Fruit fly (Drosophila melanogaster): ENCODE measurements around the gene CG18558.
A peak's percentile ranks its signal among the peaks of the same experiment; 100 is the strongest.

The CG18558 gene

dm6 chr2L:2861885-2862620, 17.7 kb upstream of the CG18558 start (continued):
- TF ChIP-seq Dip2 (GFP tag; IDR thresholded peaks at IDR 0.05) (no peak), CG18262 (tag; optimal IDR thresholded peaks at IDR 0.05) (peak; percentile 40), CG13296 (GFP tag; optimal IDR thresholded peaks at IDR 0.05) (peak; percentile 33), CG10462 (GFP tag; optimal IDR thresholded peaks at IDR 0.05) (no peak), Poxn (GFP tag; IDR thresholded peaks at IDR 0.05) (no peak), lab (GFP tag; optimal IDR thresholded peaks at IDR 0.05) (peak; percentile 33), CG9727 (GFP tag; optimal IDR thresholded peaks at IDR 0.05) (peak; percentile 23), CG10543 (GFP tag; optimal IDR thresholded peaks at IDR 0.05) (peak; percentile 35), hkb (optimal IDR thresholded peaks at IDR 0.05) (peak; percentile 98), hkb (GFP tag; IDR thresholded peaks at IDR 0.05) (no peak; the same call in none of the 2 replicates), Dll (GFP tag; IDR thresholded peaks at IDR 0.05; ENCODE audit: partially characterized antibody) (peak; percentile 48; the same call in 1 of the 4 replicates), lola (GFP tag; optimal IDR thresholded peaks at IDR 0.05) (peak in 1 of 3 experiments; percentile 1), Pdp1 (GFP tag; optimal IDR thresholded peaks at IDR 0.05) (peak in 1 of 2 experiments; percentile 80), CG6854 (GFP tag; optimal IDR thresholded peaks at IDR 0.05) (peak; percentile 3), Trl (optimal IDR thresholded peaks at IDR 0.05) (peak; percentile 67), Trl (GFP tag; optimal IDR thresholded peaks at IDR 0.05) (peak; percentile 14), Doc3 (GFP tag; IDR thresholded peaks at IDR 0.05; ENCODE audit: partially characterized antibody) (0 out of 3 replicates have a peak, but pooled peaks have one; percentile 35), CG15011 (GFP tag; optimal IDR thresholded peaks at IDR 0.05) (no peak), Hmr (GFP tag; optimal IDR thresholded peaks at IDR 0.05) (peak; percentile 3), E2f2 (GFP tag; IDR thresholded peaks at IDR 0.05) (0 out of 2 replicates have a peak, but pooled peaks have one; percentile 9), sqz (GFP tag; optimal IDR thresholded peaks at IDR 0.05) (peak; percentile 19), gcm (GFP tag; optimal IDR thresholded peaks at IDR 0.05) (peak; percentile 25), CG34376 (GFP tag; optimal IDR thresholded peaks at IDR 0.05) (peak; percentile 53), dan (GFP tag; IDR thresholded peaks at IDR 0.05) (no peak), ato (GFP tag; IDR thresholded peaks at IDR 0.05; ENCODE audit: partially characterized antibody) (peak; percentile 51; the same call in 1 of the 2 replicates), NfI (GFP tag; optimal IDR thresholded peaks at IDR 0.05) (peak; percentile 1), Stat92E (GFP tag; optimal IDR thresholded peaks at IDR 0.05) (peak in 1 of 3 experiments; percentile 47), ap (GFP tag; IDR thresholded peaks at IDR 0.05) (no peak), CG6791 (GFP tag; IDR thresholded peaks at IDR 0.05; ENCODE audit: partially characterized antibody) (peak; percentile 68; the same call in 2 of the 3 replicates), Hr39 (optimal IDR thresholded peaks at IDR 0.05) (no peak), Bgb (GFP tag; IDR thresholded peaks at IDR 0.05; ENCODE audit: partially characterized antibody) (peak; percentile 79), abd-A (tag; optimal IDR thresholded peaks at IDR 0.05) (peak; percentile 73), sc (optimal IDR thresholded peaks at IDR 0.05) (no peak), sc (GFP tag; optimal IDR thresholded peaks at IDR 0.05) (no peak), tna (GFP tag; IDR thresholded peaks at IDR 0.05; ENCODE audit: partially characterized antibody) (peak; percentile 62; the same call in 1 of the 2 replicates), Fer2 (tag; optimal IDR thresholded peaks at IDR 0.05) (no peak), BtbVII (GFP tag; optimal IDR thresholded peaks at IDR 0.05) (peak; percentile 20), kni (GFP tag; optimal IDR thresholded peaks at IDR 0.05) (peak; percentile 16), z (GFP tag; IDR thresholded peaks at IDR 0.05) (peak; percentile 99), Nf-YC (tag; optimal IDR thresholded peaks at IDR 0.05) (peak; percentile 15), sna (GFP tag; IDR thresholded peaks at IDR 0.05; ENCODE audit: partially characterized antibody) (0 out of 2 replicates have a peak, but pooled peaks have one; percentile 39), CG30431 (GFP tag; optimal IDR thresholded peaks at IDR 0.05) (no peak), Eip74EF (GFP tag; optimal IDR thresholded peaks at IDR 0.05) (peak in 1 of 2 experiments; percentile 12), CG1024 (GFP tag; IDR thresholded peaks at IDR 0.05) (0 out of 2 replicates have a peak, but pooled peaks have one; percentile 7), ems (GFP tag; optimal IDR thresholded peaks at IDR 0.05) (peak; percentile 26), wek (GFP tag; optimal IDR thresholded peaks at IDR 0.05) (peak; percentile 39), otp (GFP tag; IDR thresholded peaks at IDR 0.05) (0 out of 3 replicates have a peak, but pooled peaks have one; percentile 64)
